Worm (Caenorhabditis elegans) whole organism, L2 larva: ENCODE data around the gene C47G2.3.

Experiments
- C34F6.9 ChIP-seq: fragments of 150-350 bp; optimal IDR thresholded peaks from 2 replicates; lab custom pipeline; 2014; ENCODE audit warnings: missing biosample characterization, missing genetic modification characterization
- R02D3.7 ChIP-seq: fragments of 150-350 bp; optimal IDR thresholded peaks from 2 replicates; lab custom pipeline; 2014; ENCODE audit warnings: missing biosample characterization, missing genetic modification characterization
- Y55F3AM.14 ChIP-seq: fragments of 200-800 bp; sonication (Bioruptor generic); optimal IDR thresholded peaks from 2 replicates; lab custom pipeline; 2018; ENCODE audit warnings: mild to moderate bottlenecking, missing genetic modification characterization, missing compliant biosample characterization
- ZK546.5 ChIP-seq: sonication (generic microtip); optimal IDR thresholded peaks from 2 replicates; lab custom pipeline; 2017; ENCODE audit warnings: missing biosample characterization, missing genetic modification characterization
- alr-1 ChIP-seq: fragments of 150-350 bp; optimal IDR thresholded peaks from 2 replicates; lab custom pipeline; 2014; ENCODE audit warnings: missing biosample characterization, missing genetic modification characterization
- ama-1 ChIP-seq: fragments of 150-350 bp; optimal IDR thresholded peaks from 2 replicates; lab custom pipeline; 2018; ENCODE audit warnings: inconsistent platforms
- ceh-16 ChIP-seq: fragments of 150-350 bp; optimal IDR thresholded peaks from 2 replicates; lab custom pipeline; 2014; ENCODE audit warnings: missing biosample characterization, missing genetic modification characterization
- ceh-82 ChIP-seq: fragments of 150-350 bp; optimal IDR thresholded peaks from 2 replicates; lab custom pipeline; 2014; ENCODE audit warnings: missing biosample characterization, missing genetic modification characterization
- elt-1 ChIP-seq: fragments of 150-350 bp; optimal IDR thresholded peaks from 2 replicates; lab custom pipeline; 2014; ENCODE audit warnings: missing biosample characterization, missing genetic modification characterization
- elt-3 ChIP-seq: sonication (generic microtip); optimal IDR thresholded peaks from 2 replicates; lab custom pipeline; 2017; ENCODE audit warnings: missing biosample characterization, missing genetic modification characterization
- gmeb-1 ChIP-seq: fragments of 150-350 bp; optimal IDR thresholded peaks from 2 replicates; lab custom pipeline; 2014; ENCODE audit warnings: missing biosample characterization, missing genetic modification characterization
- lin-13 ChIP-seq: fragments of 150-350 bp; optimal IDR thresholded peaks from 2 replicates; lab custom pipeline; 2014; ENCODE audit warnings: missing biosample characterization, missing genetic modification reagents, missing genetic modification characterization
- lin-39 ChIP-seq: fragments of 150-350 bp; optimal IDR thresholded peaks from 2 replicates; lab custom pipeline; 2014; ENCODE audit warnings: missing biosample characterization, missing genetic modification reagents, missing genetic modification characterization
- lsy-2 ChIP-seq, 2 experiments: fragments of 150-350 bp in 1 of 2; sonication (generic microtip) in 1 of 2; optimal IDR thresholded peaks; 2 replicates each; lab custom pipeline; 2014 to 2017; ENCODE audit warnings: missing biosample characterization in 2 of 2, missing genetic modification characterization in 2 of 2
- mab-5 ChIP-seq: fragments of 150-350 bp; optimal IDR thresholded peaks from 2 replicates; lab custom pipeline; 2014; ENCODE audit warnings: missing biosample characterization, missing genetic modification characterization
- mdl-1 ChIP-seq, 2 experiments: fragments of 150-350 bp in 1 of 2; sonication (generic microtip) in 1 of 2; optimal IDR thresholded peaks; 2 replicates each; lab custom pipeline; 2017; ENCODE audit warnings: missing biosample characterization in 2 of 2, missing genetic modification characterization in 2 of 2
- nhr-11 ChIP-seq: fragments of 150-350 bp; optimal IDR thresholded peaks from 2 replicates; lab custom pipeline; 2014; ENCODE audit warnings: missing biosample characterization, missing genetic modification characterization
- nhr-12 ChIP-seq: fragments of 150-350 bp; optimal IDR thresholded peaks from 2 replicates; lab custom pipeline; 2014; ENCODE audit warnings: missing biosample characterization, missing genetic modification characterization
- nhr-129 ChIP-seq: fragments of 150-350 bp; optimal IDR thresholded peaks from 2 replicates; lab custom pipeline; 2014; ENCODE audit warnings: missing biosample characterization, missing genetic modification characterization
- nhr-21 ChIP-seq: fragments of 150-350 bp; optimal IDR thresholded peaks from 2 replicates; lab custom pipeline; 2014; ENCODE audit warnings: missing biosample characterization, missing genetic modification characterization
- nhr-23 ChIP-seq: fragments of 150-350 bp; optimal IDR thresholded peaks from 2 replicates; lab custom pipeline; 2014; ENCODE audit warnings: missing biosample characterization, missing genetic modification reagents, missing genetic modification characterization
- nhr-25 ChIP-seq: fragments of 150-350 bp; sonication (generic microtip); optimal IDR thresholded peaks from 3 replicates; lab custom pipeline; 2014; ENCODE audit warnings: missing biosample characterization, missing genetic modification characterization
- nhr-77 ChIP-seq: fragments of 150-350 bp; optimal IDR thresholded peaks from 2 replicates; lab custom pipeline; 2014; ENCODE audit warnings: missing biosample characterization, missing genetic modification characterization
- peb-1 ChIP-seq: fragments of 150-350 bp; optimal IDR thresholded peaks from 2 replicates; lab custom pipeline; 2014; ENCODE audit warnings: missing biosample characterization, missing genetic modification characterization
- sem-4 ChIP-seq: fragments of 150-350 bp; optimal IDR thresholded peaks from 2 replicates; lab custom pipeline; 2014; ENCODE audit warnings: missing biosample characterization, missing genetic modification reagents, missing genetic modification characterization
- skn-1 ChIP-seq: sonication (generic microtip); optimal IDR thresholded peaks from 2 replicates; lab custom pipeline; 2017; ENCODE audit warnings: missing biosample characterization, missing genetic modification characterization
- sma-9 ChIP-seq, 2 experiments: fragments of 150-350 bp in 1 of 2; sonication (generic microtip) in 1 of 2; optimal IDR thresholded peaks; 2 replicates each; lab custom pipeline; 2014 to 2016; ENCODE audit warnings: missing genetic modification characterization in 2 of 2, mild to moderate bottlenecking in 1 of 2, missing biosample characterization in 1 of 2, missing compliant biosample characterization in 1 of 2, missing genetic modification reagents in 1 of 2, moderate library complexity in 1 of 2
- snpc-4 ChIP-seq: fragments of 150-350 bp; optimal IDR thresholded peaks from 2 replicates; lab custom pipeline; 2014; ENCODE audit warnings: missing biosample characterization, missing genetic modification characterization
- unc-39 ChIP-seq: fragments of 150-350 bp; optimal IDR thresholded peaks from 2 replicates; lab custom pipeline; 2014; ENCODE audit warnings: missing biosample characterization, missing genetic modification characterization
- unc-55 ChIP-seq: fragments of 150-350 bp; sonication (generic microtip); optimal IDR thresholded peaks from 3 replicates; lab custom pipeline; 2014; ENCODE audit warnings: missing biosample characterization, missing genetic modification reagents, missing genetic modification characterization
- unc-62 ChIP-seq: fragments of 150-350 bp; optimal IDR thresholded peaks from 2 replicates; lab custom pipeline; 2014; ENCODE audit warnings: missing biosample characterization, missing genetic modification reagents, missing genetic modification characterization
- zag-1 ChIP-seq: fragments of 150-350 bp; optimal IDR thresholded peaks from 2 replicates; lab custom pipeline; 2014; ENCODE audit warnings: missing biosample characterization, missing genetic modification characterization
- ztf-1 ChIP-seq: fragments of 200-800 bp; sonication (Bioruptor generic); conservative IDR thresholded peaks from 2 replicates; pipeline ENCODE4 v1.3.6; 2022; ENCODE audit warnings: missing genetic modification characterization, missing compliant biosample characterization

C47G2.3 gene

ce11 chrII:11336640-11337241, 46.8 kb upstream of the C47G2.3 start:
- no peak for TF ChIP-seq gmeb-1 (tag; lab: Kevin White, UChicago)
- TF ChIP-seq unc-62 (GFP tag; lab: Kevin White, UChicago), result no peak
- no peak for TF ChIP-seq nhr-11
- TF ChIP-seq lsy-2 (tag; optimal IDR thresholded peaks at IDR 0.05; lab: Kevin White, UChicago), result no peak
- TF ChIP-seq alr-1 (tag; lab: Kevin White, UChicago), result no peak
- no peak for TF ChIP-seq ceh-82 (tag; lab: Kevin White, UChicago)
- no peak for TF ChIP-seq nhr-77 (tag; lab: Kevin White, UChicago)
- no peak for TF ChIP-seq R02D3.7 (tag; lab: Kevin White, UChicago)
- no peak for TF ChIP-seq nhr-12 (tag; lab: Kevin White, UChicago)
- no peak for TF ChIP-seq nhr-25
- no peak for TF ChIP-seq peb-1 (tag; lab: Kevin White, UChicago)
- no peak for TF ChIP-seq lin-13 (GFP tag; lab: Kevin White, UChicago)
- TF ChIP-seq ZK546.5, result no peak

- TF ChIP-seq ama-1 (lab: Kevin White, UChicago) (peak; percentile 28), nhr-21 (tag; lab: Kevin White, UChicago) (peak; percentile 44), R02D3.7 (tag; lab: Kevin White, UChicago) (no peak)
- TF ChIP-seq, all 48 proteins: peak for 2
Observed at ce11 chrII:11336163-11336562, 46.2 kb upstream of the C47G2.3 start.

- no peak for TF ChIP-seq ztf-1 (GFP tag; lab: Robert Waterston, UW)
- no peak for TF ChIP-seq lin-13 (GFP tag; lab: Kevin White, UChicago)
- peak; percentile 68 for TF ChIP-seq unc-55
- peak; percentile 63 for TF ChIP-seq zag-1
- TF ChIP-seq C34F6.9 (tag; lab: Kevin White, UChicago), result peak; percentile 38
- TF ChIP-seq, all 48 proteins: peak for 3
Observed at ce11 chrII:11335670-11336069, 45.7 kb upstream of the C47G2.3 start.

- peak; percentile 54 for TF ChIP-seq snpc-4 (tag; lab: Kevin White, UChicago)
- peak; percentile 6 for TF ChIP-seq sma-9 (GFP tag; optimal IDR thresholded peaks at IDR 0.05; lab: Kevin White, UChicago)
- no peak for TF ChIP-seq sma-9 (tag; optimal IDR thresholded peaks at IDR 0.05; lab: Kevin White, UChicago)
- TF ChIP-seq nhr-23, result no peak
- TF ChIP-seq mdl-1 (tag; optimal IDR thresholded peaks at IDR 0.05; lab: Kevin White, UChicago), result no peak
Observed at ce11 chrII:11333846-11334638, 44.1 kb upstream of the C47G2.3 start.

ce11 chrII:11333375-11333774, 43.4 kb upstream of the C47G2.3 start:
- TF ChIP-seq lsy-2 (tag; optimal IDR thresholded peaks at IDR 0.05; lab: Kevin White, UChicago) (no peak), unc-55 (peak; percentile 28)

- no peak for TF ChIP-seq unc-39 (tag; lab: Kevin White, UChicago)
- TF ChIP-seq mab-5 (tag; lab: Kevin White, UChicago), result no peak
- peak; percentile 22 for TF ChIP-seq C34F6.9 (tag; lab: Kevin White, UChicago)
Observed at ce11 chrII:11329021-11329479, 39.1 kb upstream of the C47G2.3 start, which contains the start of gene tag-180. Gene tag-180, minus strand, starts transcription at chrII:11329429.

- no peak for TF ChIP-seq nhr-129 (tag; lab: Kevin White, UChicago)
- TF ChIP-seq, all 48 proteins: peak for 0
Observed at ce11 chrII:11319591-11319990, 29.6 kb upstream of the C47G2.3 start, which contains the start of gene nlp-51. Gene nlp-51, minus strand, starts transcription at chrII:11319691.

ce11 chrII:11316663-11317062, 26.7 kb upstream of the C47G2.3 start:
- TF ChIP-seq elt-3 (tag; lab: Kevin White, UChicago) (no peak), peb-1 (tag; lab: Kevin White, UChicago) (no peak), Y55F3AM.14 (GFP tag; lab: Kevin White, UChicago) (no peak), nhr-21 (tag; lab: Kevin White, UChicago) (no peak), mdl-1 (tag; optimal IDR thresholded peaks at IDR 0.05; lab: Kevin White, UChicago) (peak in 1 of 2 experiments; percentile 28), skn-1 (tag; lab: Kevin White, UChicago) (no peak), unc-62 (GFP tag; lab: Kevin White, UChicago) (no peak), sem-4 (no peak), elt-1 (tag; lab: Kevin White, UChicago) (no peak), ceh-16 (tag; lab: Kevin White, UChicago) (no peak), nhr-23 (no peak), unc-39 (tag; lab: Kevin White, UChicago) (no peak), lin-39 (tag; lab: Kevin White, UChicago) (no peak), lin-13 (GFP tag; lab: Kevin White, UChicago) (no peak), nhr-129 (tag; lab: Kevin White, UChicago) (peak; percentile 12), unc-55 (peak; percentile 28), ZK546.5 (no peak), C34F6.9 (tag; lab: Kevin White, UChicago) (peak; percentile 27), ama-1 (lab: Kevin White, UChicago) (no peak), R02D3.7 (tag; lab: Kevin White, UChicago) (no peak)
